Worm (Caenorhabditis elegans): ENCODE results near the gene sto-2.

sto-2 gene

ce11 chrX:5348529-5349148 lies 25.5 kb upstream of the sto-2 start, which contains the start of gene syx-3 (continued):
- TF ChIP-seq egl-13 (tag; optimal IDR thresholded peaks at IDR 0.05) (no peak), nhr-12 (tag; optimal IDR thresholded peaks at IDR 0.05) (no peak), pag-3 (tag; optimal IDR thresholded peaks at IDR 0.05; ENCODE audit: borderline replicate concordance, insufficient read depth) (peak; percentile 61), mef-2 (tag; optimal IDR thresholded peaks at IDR 0.05) (no peak), nhr-19 (GFP tag; conservative IDR thresholded peaks at IDR 0.05) (no peak), hlh-4 (tag; optimal IDR thresholded peaks at IDR 0.05) (no peak), snu-23 (GFP tag; optimal IDR thresholded peaks at IDR 0.05) (peak; percentile 41), lin-14 (GFP tag; optimal IDR thresholded peaks at IDR 0.05) (peak; percentile 43), ceh-90 (tag; optimal IDR thresholded peaks at IDR 0.05) (no peak), lir-3 (tag; optimal IDR thresholded peaks at IDR 0.05; ENCODE audit: poor library complexity) (no peak), vab-15 (tag; optimal IDR thresholded peaks at IDR 0.05) (no peak)

ce11 chrX:5347856-5348255 lies 24.7 kb upstream of the sto-2 start:
- TF ChIP-seq dsc-1 (tag; optimal IDR thresholded peaks at IDR 0.05) (peak; percentile 18), lin-14 (GFP tag; optimal IDR thresholded peaks at IDR 0.05) (peak; percentile 17), irx-1 (tag; optimal IDR thresholded peaks at IDR 0.05) (no peak)

ce11 chrX:5346303-5346702 lies 23.1 kb upstream of the sto-2 start:
- TF ChIP-seq efl-1 (optimal IDR thresholded peaks at IDR 0.05) (no peak), efl-1 (GFP tag; optimal IDR thresholded peaks at IDR 0.05 in 1 of 2) (peak in 1 of 2 experiments; percentile 62), Y116A8C.19 (tag; optimal IDR thresholded peaks at IDR 0.05; ENCODE audit: borderline replicate concordance) (no peak), nhr-11 (tag; optimal IDR thresholded peaks at IDR 0.05) (no peak), fkh-4 (tag; optimal IDR thresholded peaks at IDR 0.05; ENCODE audit: borderline replicate concordance) (no peak), nhr-71 (tag; optimal IDR thresholded peaks at IDR 0.05) (no peak), jun-1 (tag; optimal IDR thresholded peaks at IDR 0.05) (no peak), ceh-90 (tag; optimal IDR thresholded peaks at IDR 0.05) (no peak), nhr-90 (tag; optimal IDR thresholded peaks at IDR 0.05; ENCODE audit: poor library complexity) (no peak), irx-1 (tag; optimal IDR thresholded peaks at IDR 0.05) (no peak), F16B12.6 (tag; optimal IDR thresholded peaks at IDR 0.05) (no peak), pqm-1 (tag; optimal IDR thresholded peaks at IDR 0.05) (no peak), ceh-88 (GFP tag; IDR thresholded peaks at IDR 0.05) (no peak), lin-39 (tag; optimal IDR thresholded peaks at IDR 0.05) (no peak), elt-2 (tag; optimal IDR thresholded peaks at IDR 0.05) (peak; percentile 0), aly-2 (tag; optimal IDR thresholded peaks at IDR 0.05) (no peak), grh-1 (GFP tag; IDR thresholded peaks at IDR 0.05) (no peak), sup-37 (GFP tag; optimal IDR thresholded peaks at IDR 0.05) (no peak), sptf-1 (tag; optimal IDR thresholded peaks at IDR 0.05) (no peak), lin-35 (GFP tag; optimal IDR thresholded peaks at IDR 0.05) (peak in 1 of 2 experiments; percentile 3), fkh-10 (GFP tag; optimal IDR thresholded peaks at IDR 0.05) (no peak), C16A3.4 (tag; optimal IDR thresholded peaks at IDR 0.05) (no peak)

ce11 chrX:5344287-5344686 lies 21.1 kb upstream of the sto-2 start, which contains the start of gene C26B9.1:
Gene C26B9.1, plus strand, starts transcription at chrX:5344587.
- TF ChIP-seq F16B12.6 (tag; optimal IDR thresholded peaks at IDR 0.05), result peak; percentile 76
- no peak for TF ChIP-seq ceh-8 (GFP tag; optimal IDR thresholded peaks at IDR 0.05)
- no peak for TF ChIP-seq isw-1 (GFP tag; IDR thresholded peaks at IDR 0.05)
- no peak for TF ChIP-seq fkh-4 (tag; optimal IDR thresholded peaks at IDR 0.05; ENCODE audit: borderline replicate concordance)
- no peak for TF ChIP-seq ets-5 (GFP tag; IDR thresholded peaks at IDR 0.05)
- TF ChIP-seq elt-3 (tag; optimal IDR thresholded peaks at IDR 0.05), result no peak

All from whole organism, L1 larva.